Fruit fly (Drosophila melanogaster) whole organism, embryonic: ENCODE data around the gene CG4586.

ENCODE experiments used
- Aef1 ChIP-seq: fragments of 200-800 bp; sonication (Bioruptor generic); IDR thresholded peaks from 3 replicates; pipeline ENCODE4 v1.3.6; 2022; ENCODE audit warnings: missing biosample characterization, missing genetic modification characterization
- Atf3 ChIP-seq: fragments of 200-800 bp; sonication (Bioruptor generic); optimal IDR thresholded peaks from 3 replicates; lab custom pipeline; 2016; ENCODE audit warnings: missing biosample characterization, missing genetic modification characterization
- CG10979 ChIP-seq: fragments of 200-800 bp; sonication (Bioruptor generic); optimal IDR thresholded peaks from 2 replicates; lab custom pipeline; 2018; ENCODE audit warnings: missing biosample characterization, mild to moderate bottlenecking, missing genetic modification characterization, moderate library complexity
- CG14050 ChIP-seq: fragments of 200-800 bp; sonication (Bioruptor generic); IDR thresholded peaks from 3 replicates; pipeline ENCODE4 v1.3.6; 2022; ENCODE audit warnings: missing biosample characterization, missing genetic modification characterization
- CG14667 ChIP-seq: fragments of 200-800 bp; sonication (Bioruptor generic); IDR thresholded peaks from 2 replicates; pipeline ENCODE4 v1.3.6; 2022; ENCODE audit warnings: missing biosample characterization, missing genetic modification characterization
- CG17361 ChIP-seq: fragments of 200-800 bp; sonication (Bioruptor generic); IDR thresholded peaks from 3 replicates; pipeline ENCODE4 v1.3.6; 2022; ENCODE audit warnings: missing biosample characterization, missing genetic modification characterization
- CG17612 ChIP-seq: fragments of 200-800 bp; sonication (Bioruptor generic); IDR thresholded peaks from 2 replicates; pipeline ENCODE4 v1.3.6; 2022; ENCODE audit warnings: missing biosample characterization, missing genetic modification characterization
- CG33213 ChIP-seq: fragments of 200-800 bp; sonication (Bioruptor generic); optimal IDR thresholded peaks from 3 replicates; lab custom pipeline; 2016; ENCODE audit warnings: missing biosample characterization, missing genetic modification characterization
- CG4404 ChIP-seq: fragments of 200-800 bp; sonication (Bioruptor generic); IDR thresholded peaks from 2 replicates; pipeline ENCODE4 v1.3.6; 2022; ENCODE audit warnings: missing biosample characterization, missing genetic modification characterization
- CG4820 ChIP-seq: fragments of 200-800 bp; sonication (Bioruptor generic); optimal IDR thresholded peaks from 3 replicates; lab custom pipeline; 2016; ENCODE audit warnings: missing biosample characterization, missing genetic modification characterization
- CG5180 ChIP-seq: fragments of 200-800 bp; sonication (Bioruptor generic); optimal IDR thresholded peaks from 3 replicates; lab custom pipeline; 2017; ENCODE audit warnings: missing biosample characterization, missing genetic modification characterization, mild to moderate bottlenecking, moderate library complexity, missing genetic modification reagents
- CG7372 ChIP-seq: fragments of 200-800 bp; sonication (Bioruptor generic); IDR thresholded peaks from 2 replicates; pipeline ENCODE4 v1.3.6; 2022; ENCODE audit warnings: missing biosample characterization, missing genetic modification characterization
- CG9215 ChIP-seq: fragments of 200-800 bp; sonication (Bioruptor generic); IDR thresholded peaks from 2 replicates; pipeline ENCODE4 v1.3.6; 2022; ENCODE audit warnings: missing biosample characterization, missing genetic modification characterization
- CG9609 ChIP-seq: fragments of 200-800 bp; sonication (Bioruptor generic); optimal IDR thresholded peaks from 3 replicates; lab custom pipeline; 2016; ENCODE audit warnings: missing biosample characterization, missing genetic modification characterization
- CG9797 ChIP-seq: fragments of 200-800 bp; sonication (Bioruptor generic); optimal IDR thresholded peaks from 3 replicates; lab custom pipeline; 2018; ENCODE audit warnings: missing biosample characterization, mild to moderate bottlenecking, missing genetic modification characterization
- CG9876 ChIP-seq: fragments of 200-800 bp; sonication (Bioruptor generic); optimal IDR thresholded peaks from 2 replicates; lab custom pipeline; 2016; ENCODE audit warnings: missing biosample characterization, missing genetic modification characterization
- D ChIP-seq, 2 experiments: fragments of 200-800 bp in 1 of 2; fragments of >200 bp in 1 of 2; sonication (Bioruptor generic) in 1 of 2; optimal IDR thresholded peaks; 2 replicates in 1 of 2; 3 replicates in 1 of 2; lab custom pipeline; 2017; ENCODE audit warnings: mild to moderate bottlenecking in 1 of 2, missing biosample characterization in 1 of 2, missing genetic modification characterization in 1 of 2, missing genetic modification reagents in 1 of 2
- Dfd ChIP-seq, 2 experiments: fragments of >200 bp; optimal IDR thresholded peaks; 2 replicates each; lab custom pipeline; 2017; ENCODE audit warnings: missing biosample characterization in 2 of 2, missing genetic modification characterization in 2 of 2
- Eip74EF ChIP-seq, 2 experiments: fragments of 200-800 bp in 1 of 2; fragments of >200 bp in 1 of 2; sonication (Bioruptor generic) in 1 of 2; optimal IDR thresholded peaks; 2 replicates each; lab custom pipeline; 2017 to 2019; ENCODE audit warnings: missing biosample characterization in 2 of 2, missing genetic modification characterization in 2 of 2, mild to moderate bottlenecking in 1 of 2, moderate library complexity in 1 of 2
- H2.0 ChIP-seq: fragments of 200-800 bp; sonication (Bioruptor generic); IDR thresholded peaks from 2 replicates; pipeline ENCODE4 v1.3.6; 2022; ENCODE audit warnings: missing biosample characterization, missing genetic modification characterization
- Hand ChIP-seq: fragments of 200-800 bp; sonication (Bioruptor generic); optimal IDR thresholded peaks from 2 replicates; lab custom pipeline; 2017; ENCODE audit warnings: mild to moderate bottlenecking, missing biosample characterization, missing genetic modification reagents, missing genetic modification characterization
- Hr3 ChIP-seq: fragments of 200-800 bp; sonication (Bioruptor generic); optimal IDR thresholded peaks from 3 replicates; lab custom pipeline; 2016; ENCODE audit warnings: missing biosample characterization, missing genetic modification characterization
- MBD-R2 ChIP-seq: fragments of 200-800 bp; sonication (Bioruptor generic); IDR thresholded peaks from 2 replicates; pipeline ENCODE4 v1.3.6; 2022; ENCODE audit warnings: missing biosample characterization, missing genetic modification characterization
- MTF-1 ChIP-seq: fragments of 200-800 bp; sonication (Bioruptor generic); optimal IDR thresholded peaks from 2 replicates; lab custom pipeline; 2018; ENCODE audit warnings: missing biosample characterization, mild to moderate bottlenecking, missing genetic modification characterization, borderline replicate concordance
- NC2β ChIP-seq: fragments of 200-800 bp; sonication (Bioruptor generic); optimal IDR thresholded peaks from 2 replicates; lab custom pipeline; 2016; ENCODE audit warnings: missing biosample characterization, missing genetic modification characterization
- Neu2 ChIP-seq: fragments of 200-800 bp; sonication (Bioruptor generic); optimal IDR thresholded peaks from 3 replicates; lab custom pipeline; 2016; ENCODE audit warnings: missing biosample characterization, missing genetic modification characterization, borderline replicate concordance
- Xbp1 ChIP-seq: fragments of 200-800 bp; sonication (Bioruptor generic); optimal IDR thresholded peaks from 3 replicates; lab custom pipeline; 2016; ENCODE audit warnings: missing biosample characterization, mild to moderate bottlenecking, missing genetic modification characterization
- ab ChIP-seq: fragments of 200-800 bp; sonication (Bioruptor generic); optimal IDR thresholded peaks from 2 replicates; lab custom pipeline; 2016; ENCODE audit warnings: missing biosample characterization, missing genetic modification characterization
- bab2 ChIP-seq: fragments of 200-800 bp; sonication (Bioruptor generic); optimal IDR thresholded peaks from 2 replicates; lab custom pipeline; 2016; ENCODE audit warnings: missing biosample characterization, missing genetic modification characterization
- bbx ChIP-seq: fragments of 200-800 bp; sonication (Bioruptor generic); IDR thresholded peaks from 2 replicates; pipeline ENCODE4 v1.3.6; 2022; ENCODE audit warnings: missing biosample characterization, missing genetic modification characterization; ENCODE audit not compliant: partially characterized antibody
- chif ChIP-seq, 2 experiments: fragments of 200-800 bp; sonication (Bioruptor generic); optimal IDR thresholded peaks; 3 replicates each; lab custom pipeline; 2016; ENCODE audit warnings: missing biosample characterization in 2 of 2, missing genetic modification characterization in 2 of 2
- corto ChIP-seq: fragments of 200-800 bp; sonication (Bioruptor generic); optimal IDR thresholded peaks from 2 replicates; lab custom pipeline; 2016; ENCODE audit warnings: missing biosample characterization, mild to moderate bottlenecking, missing genetic modification characterization, moderate library complexity
- disco-r ChIP-seq: fragments of 200-800 bp; sonication (Bioruptor generic); optimal IDR thresholded peaks from 2 replicates; lab custom pipeline; 2016; ENCODE audit warnings: missing biosample characterization, missing genetic modification characterization
- dmrt99B ChIP-seq: fragments of 200-800 bp; sonication (Bioruptor generic); optimal IDR thresholded peaks from 2 replicates; lab custom pipeline; 2018; ENCODE audit warnings: missing biosample characterization, mild to moderate bottlenecking, missing genetic modification characterization, moderate library complexity
- eve ChIP-seq, 2 experiments: fragments of >200 bp; optimal IDR thresholded peaks; 2 replicates each; lab custom pipeline; 2017; ENCODE audit warnings: missing biosample characterization in 2 of 2, missing genetic modification characterization in 2 of 2
- fd96Cb ChIP-seq: fragments of 200-800 bp; sonication (Bioruptor generic); optimal IDR thresholded peaks from 2 replicates; lab custom pipeline; 2018; ENCODE audit warnings: missing biosample characterization, mild to moderate bottlenecking, missing genetic modification characterization, moderate library complexity
- gcm2 ChIP-seq: fragments of 200-800 bp; sonication (Bioruptor generic); optimal IDR thresholded peaks from 2 replicates; lab custom pipeline; 2016; ENCODE audit warnings: missing biosample characterization, missing genetic modification characterization
- h ChIP-seq: fragments of >200 bp; optimal IDR thresholded peaks from 2 replicates; lab custom pipeline; 2017
- hkb ChIP-seq, 2 experiments: fragments of 200-800 bp in 1 of 2; fragments of >200 bp in 1 of 2; sonication (Bioruptor generic) in 1 of 2; IDR thresholded peaks in 1 of 2; optimal IDR thresholded peaks in 1 of 2; 2 replicates each; pipeline versions ENCODE4 v1.3.6 to Lab custom; 2017 to 2022; ENCODE audit warnings: missing biosample characterization in 1 of 2, missing genetic modification characterization in 1 of 2
- jumu ChIP-seq: fragments of 200-800 bp; sonication (Bioruptor generic); optimal IDR thresholded peaks from 3 replicates; lab custom pipeline; 2016; ENCODE audit warnings: missing biosample characterization, missing genetic modification characterization
- lmd ChIP-seq: fragments of 200-800 bp; sonication (Bioruptor generic); IDR thresholded peaks from 2 replicates; pipeline ENCODE4 v1.3.6; 2022; ENCODE audit warnings: missing biosample characterization, missing genetic modification characterization
- lola ChIP-seq, 3 experiments: fragments of >200 bp in 2 of 3; fragments of 200-800 bp in 1 of 3; sonication (Bioruptor generic) in 1 of 3; optimal IDR thresholded peaks; 2 replicates each; lab custom pipeline; 2017 to 2019; ENCODE audit warnings: missing biosample characterization in 3 of 3, missing genetic modification characterization in 3 of 3, mild to moderate bottlenecking in 1 of 3, moderate library complexity in 1 of 3
- mld ChIP-seq: fragments of 200-800 bp; sonication (Bioruptor generic); IDR thresholded peaks from 3 replicates; pipeline ENCODE4 v1.3.6; 2022; ENCODE audit warnings: missing biosample characterization, missing genetic modification characterization; ENCODE audit not compliant: partially characterized antibody
- pan ChIP-seq, 4 experiments: fragments of >200 bp in 3 of 4; fragments of 200-800 bp in 1 of 4; sonication (Bioruptor generic) in 1 of 4; optimal IDR thresholded peaks in 3 of 4; IDR thresholded peaks in 1 of 4; 2 replicates each; pipeline versions ENCODE4 v1.3.6 to Lab custom; 2017 to 2022; ENCODE audit warnings: missing biosample characterization in 2 of 4, missing genetic modification characterization in 2 of 4, mixed read lengths in 1 of 4
- psq ChIP-seq: fragments of 200-800 bp; sonication (Bioruptor generic); optimal IDR thresholded peaks from 2 replicates; lab custom pipeline; 2017; ENCODE audit warnings: missing biosample characterization, missing genetic modification characterization
- toy ChIP-seq: fragments of 200-800 bp; sonication (Bioruptor generic); IDR thresholded peaks from 2 replicates; pipeline ENCODE4 v1.3.6; 2022; ENCODE audit warnings: missing biosample characterization, missing genetic modification characterization
- zf30C ChIP-seq: fragments of 200-800 bp; sonication (Bioruptor generic); optimal IDR thresholded peaks from 3 replicates; lab custom pipeline; 2018; ENCODE audit warnings: missing biosample characterization, mild to moderate bottlenecking, missing genetic modification characterization

The CG4586 gene

DNA sequence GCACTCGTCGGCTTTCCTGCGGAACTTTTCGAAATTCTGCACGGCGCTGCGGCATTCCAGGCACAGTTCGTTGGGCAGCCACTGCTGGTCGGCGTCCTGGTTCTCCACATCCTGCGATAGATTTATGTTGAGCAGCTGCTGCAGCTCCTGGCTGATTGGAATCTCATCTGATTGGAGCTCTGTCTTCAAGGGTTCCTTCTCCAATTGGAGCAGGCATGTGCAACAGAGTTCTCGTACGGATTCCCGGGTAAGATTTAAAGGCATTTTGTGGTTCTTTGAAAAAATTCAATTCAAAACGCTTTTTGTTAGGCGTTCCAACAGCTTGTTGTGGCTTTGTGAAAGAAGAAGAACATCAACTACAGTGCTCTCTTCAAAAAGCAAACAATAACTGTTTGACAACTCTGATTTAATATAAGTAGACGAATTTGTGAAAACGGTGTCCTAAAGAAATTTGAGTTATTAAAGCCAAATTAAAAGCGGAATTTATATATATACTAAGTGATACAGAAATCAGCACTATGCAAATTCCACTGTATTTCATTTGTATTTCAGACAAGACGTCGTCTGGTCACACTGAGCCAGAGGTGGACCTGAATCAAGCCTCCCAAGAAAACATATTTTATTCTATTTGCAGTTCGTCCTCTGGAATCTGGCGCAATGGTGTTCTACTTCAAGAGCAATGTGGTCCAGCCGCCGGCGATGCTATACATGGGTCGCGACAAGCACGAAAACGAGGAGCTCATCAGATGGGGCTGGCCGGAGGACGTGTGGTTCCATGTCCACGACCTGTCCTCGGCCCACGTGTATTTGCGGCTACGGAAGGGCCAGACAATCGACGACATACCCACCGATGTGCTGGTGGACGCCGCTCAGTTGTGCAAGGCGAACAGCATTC, 43.8 kb downstream of the CG4586 start, which contains the start of the genes CG3032 and CG4593 (continued):
- TF ChIP-seq bab2 (GFP tag; lab: Kevin White, UChicago) (peak; percentile 80), disco-r (GFP tag; lab: Kevin White, UChicago) (no peak), MTF-1 (GFP tag; lab: Kevin White, UChicago) (no peak), CG33213 (GFP tag; lab: Kevin White, UChicago) (peak; percentile 64), Dfd (GFP tag; optimal IDR thresholded peaks at IDR 0.05; lab: Kevin White, UChicago) (no peak), CG17361 (GFP tag; lab: Robert Waterston, UW) (peak; percentile 81), h (lab: Kevin White, UChicago) (no peak), mld (no peak), pan (optimal IDR thresholded peaks at IDR 0.05; lab: Kevin White, UChicago) (no peak), pan (GFP tag; optimal IDR thresholded peaks at IDR 0.05 in 1 of 2, IDR thresholded peaks at IDR 0.05 in 1 of 2) (peak in 1 of 2 experiments; percentile 94), NC2β (GFP tag; lab: Kevin White, UChicago) (peak; percentile 67), corto (no peak), lola (GFP tag; optimal IDR thresholded peaks at IDR 0.05; lab: Kevin White, UChicago) (peak in 1 of 3 experiments; percentile 42), D (optimal IDR thresholded peaks at IDR 0.05; lab: Kevin White, UChicago) (no peak), D (GFP tag; optimal IDR thresholded peaks at IDR 0.05; lab: Kevin White, UChicago) (peak; percentile 24), CG4820 (GFP tag; lab: Kevin White, UChicago) (peak; percentile 57), ab (peak; percentile 42), CG14050 (GFP tag; lab: Robert Waterston, UW) (peak; percentile 83), zf30C (GFP tag; lab: Kevin White, UChicago) (no peak), CG5180 (no peak), CG14667 (peak; percentile 81), CG4404 (GFP tag; lab: Robert Waterston, UW) (peak; percentile 76), toy (GFP tag; lab: Robert Waterston, UW) (no peak), hkb (optimal IDR thresholded peaks at IDR 0.05; lab: Kevin White, UChicago) (no peak), hkb (GFP tag; IDR thresholded peaks at IDR 0.05; lab: Robert Waterston, UW) (peak; percentile 83), CG17612 (GFP tag; lab: Robert Waterston, UW) (peak; percentile 28; the same call in 1 of the 2 replicates), fd96Cb (tag; lab: Kevin White, UChicago) (peak; percentile 77), Hand (GFP tag; lab: Kevin White, UChicago) (peak; percentile 40), chif (GFP tag; optimal IDR thresholded peaks at IDR 0.05; lab: Kevin White, UChicago) (peak; percentile 48 to 71), bbx (GFP tag; lab: Robert Waterston, UW) (no peak), CG10979 (peak; percentile 60), CG9215 (GFP tag; lab: Robert Waterston, UW) (peak; percentile 83), CG9797 (GFP tag; lab: Kevin White, UChicago) (peak; percentile 68), CG9876 (GFP tag; lab: Kevin White, UChicago) (no peak), Hr3 (peak; percentile 77), lmd (GFP tag; lab: Robert Waterston, UW) (peak; percentile 91), Atf3 (peak; percentile 34), jumu (GFP tag; lab: Kevin White, UChicago) (peak; percentile 57), MBD-R2 (GFP tag; lab: Robert Waterston, UW) (peak; percentile 95), eve (GFP tag; optimal IDR thresholded peaks at IDR 0.05; lab: Kevin White, UChicago) (no peak), CG7372 (GFP tag; lab: Robert Waterston, UW) (peak; percentile 85), gcm2 (GFP tag; lab: Kevin White, UChicago) (peak; percentile 54), dmrt99B (tag; lab: Kevin White, UChicago) (peak; percentile 80), psq (GFP tag; lab: Kevin White, UChicago) (peak; percentile 11), CG9609 (GFP tag; lab: Kevin White, UChicago) (peak; percentile 74), Aef1 (peak; percentile 92), Eip74EF (GFP tag; optimal IDR thresholded peaks at IDR 0.05; lab: Kevin White, UChicago) (peak in 1 of 2 experiments; percentile 0), Xbp1 (peak; percentile 87), Neu2 (no peak), H2.0 (peak; percentile 86)
